Fruit fly (Drosophila melanogaster) whole organism, wandering third instar larva: ENCODE data around the gene Rbp9.

Experiments used
- Abd-B ChIP-seq: fragments of >200 bp; optimal IDR thresholded peaks from 2 replicates; lab custom pipeline; 2017; ENCODE audit warnings: missing biosample characterization, missing genetic modification characterization
- CG32264 ChIP-seq: fragments of 200-800 bp; sonication (Bioruptor generic); optimal IDR thresholded peaks from 2 replicates; lab custom pipeline; 2016; ENCODE audit warnings: missing biosample characterization, missing genetic modification characterization
- CG9705 ChIP-seq: fragments of 200-800 bp; sonication (Bioruptor generic); optimal IDR thresholded peaks from 2 replicates; lab custom pipeline; 2018; ENCODE audit warnings: missing biosample characterization, mild to moderate bottlenecking, missing genetic modification characterization
- CrebA ChIP-seq: fragments of 200-800 bp; sonication (Bioruptor generic); optimal IDR thresholded peaks from 2 replicates; lab custom pipeline; 2016; ENCODE audit warnings: missing biosample characterization, mild to moderate bottlenecking, missing genetic modification characterization, borderline replicate concordance
- Dfd ChIP-seq: fragments of >200 bp; optimal IDR thresholded peaks from 2 replicates; lab custom pipeline; 2017; ENCODE audit warnings: missing biosample characterization, missing genetic modification characterization
- Dif ChIP-seq: fragments of 200-275, 200-300 bp; sonication (Bioruptor generic); optimal IDR thresholded peaks from 2 replicates; lab custom pipeline; 2018; ENCODE audit warnings: missing biosample characterization, missing genetic modification characterization; ENCODE audit not compliant: partially characterized antibody
- GATAd ChIP-seq: sonication (Bioruptor generic); optimal IDR thresholded peaks from 2 replicates; lab custom pipeline; 2016; ENCODE audit warnings: missing biosample characterization, missing genetic modification characterization
- HLH106 ChIP-seq: fragments of 200-800 bp; optimal IDR thresholded peaks from 3 replicates; lab custom pipeline; 2019; ENCODE audit warnings: missing biosample characterization, mild to moderate bottlenecking, missing genetic modification characterization, moderate library complexity
- Hnf4 ChIP-seq: fragments of 200-800 bp; sonication (Bioruptor generic); optimal IDR thresholded peaks from 2 replicates; lab custom pipeline; 2016; ENCODE audit warnings: missing biosample characterization, mild to moderate bottlenecking, missing genetic modification characterization
- Hr78 ChIP-seq: fragments of >200 bp; optimal IDR thresholded peaks from 2 replicates; lab custom pipeline; 2017; ENCODE audit warnings: missing biosample characterization, missing genetic modification characterization
- Hr83 ChIP-seq: fragments of 200-300 bp; sonication (Bioruptor generic); optimal IDR thresholded peaks from 2 replicates; lab custom pipeline; 2016; ENCODE audit warnings: missing biosample characterization, mild to moderate bottlenecking, missing genetic modification characterization, moderate library complexity; ENCODE audit not compliant: poor library complexity, severe bottlenecking
- Jra ChIP-seq: sonication (Bioruptor generic); optimal IDR thresholded peaks from 2 replicates; lab custom pipeline; 2016; ENCODE audit warnings: missing biosample characterization, missing genetic modification characterization
- Mio ChIP-seq: sonication (Bioruptor generic); optimal IDR thresholded peaks from 2 replicates; lab custom pipeline; 2016; ENCODE audit warnings: missing biosample characterization, missing genetic modification characterization
- Myc ChIP-seq: fragments of >200 bp; optimal IDR thresholded peaks from 2 replicates; lab custom pipeline; 2017
- N ChIP-seq: fragments of >200 bp; optimal IDR thresholded peaks from 2 replicates; lab custom pipeline; 2018; ENCODE audit warnings: missing biosample characterization, missing external identifiers, missing genetic modification characterization
- OdsH ChIP-seq: fragments of 200-800 bp; sonication (Bioruptor generic); optimal IDR thresholded peaks from 2 replicates; lab custom pipeline; 2016; ENCODE audit warnings: missing biosample characterization, mild to moderate bottlenecking, missing genetic modification characterization
- Rel ChIP-seq, 2 experiments: fragments of 200-800 bp; sonication (Bioruptor generic) in 1 of 2; optimal IDR thresholded peaks; 2 replicates in 1 of 2; 3 replicates in 1 of 2; lab custom pipeline; 2016 to 2019; ENCODE audit warnings: mild to moderate bottlenecking in 2 of 2, missing biosample characterization in 2 of 2, missing genetic modification characterization in 2 of 2, moderate library complexity in 1 of 2
- Sp1 ChIP-seq: fragments of 200-800 bp; sonication (Bioruptor generic); optimal IDR thresholded peaks from 3 replicates; lab custom pipeline; 2019; ENCODE audit warnings: missing biosample characterization, mild to moderate bottlenecking, missing genetic modification characterization, moderate library complexity
- Vsx2 ChIP-seq: fragments of 200-300, 225-300 bp; sonication (Bioruptor generic); optimal IDR thresholded peaks from 2 replicates; lab custom pipeline; 2018; ENCODE audit warnings: missing biosample characterization, missing genetic modification characterization; ENCODE audit not compliant: partially characterized antibody
- br ChIP-seq: fragments of 200-800 bp; sonication (Bioruptor generic); optimal IDR thresholded peaks from 2 replicates; lab custom pipeline; 2016; ENCODE audit warnings: missing biosample characterization, missing genetic modification characterization
- brk ChIP-seq: fragments of 200-800 bp; sonication (Bioruptor generic); optimal IDR thresholded peaks from 2 replicates; lab custom pipeline; 2016; ENCODE audit warnings: missing biosample characterization, mild to moderate bottlenecking, missing genetic modification characterization
- dl ChIP-seq, 2 experiments: fragments of 175-275, 200-275 bp in 1 of 2; fragments of 200-275 bp in 1 of 2; sonication (Bioruptor generic); optimal IDR thresholded peaks; lab custom pipeline; 2018; ENCODE audit warnings: mild to moderate bottlenecking in 2 of 2, missing biosample characterization in 2 of 2, missing genetic modification characterization in 2 of 2, moderate library complexity in 2 of 2; ENCODE audit not compliant: partially characterized antibody in 2 of 2, insufficient read depth in 1 of 2
- dmrt93B ChIP-seq: fragments of 200-800 bp; sonication (Bioruptor generic); optimal IDR thresholded peaks from 2 replicates; lab custom pipeline; 2018; ENCODE audit warnings: missing biosample characterization, mild to moderate bottlenecking, missing genetic modification characterization
- dsf ChIP-seq: sonication (Bioruptor generic); optimal IDR thresholded peaks from 2 replicates; lab custom pipeline; 2016; ENCODE audit warnings: missing biosample characterization, missing genetic modification characterization, borderline replicate concordance
- ey ChIP-seq: fragments of 200-800 bp; sonication (Bioruptor generic); optimal IDR thresholded peaks from 2 replicates; lab custom pipeline; 2016; ENCODE audit warnings: missing biosample characterization, missing genetic modification characterization
- foxo ChIP-seq, 2 experiments: fragments of 200-800 bp; sonication (Bioruptor generic); optimal IDR thresholded peaks; 2 replicates in 1 of 2; 3 replicates in 1 of 2; lab custom pipeline; 2016 to 2017; ENCODE audit warnings: missing biosample characterization in 2 of 2, missing genetic modification characterization in 2 of 2
- fru ChIP-seq: fragments of 200-800 bp; sonication (Bioruptor generic); optimal IDR thresholded peaks from 3 replicates; lab custom pipeline; 2016; ENCODE audit warnings: missing biosample characterization, mild to moderate bottlenecking, missing genetic modification characterization
- h ChIP-seq: fragments of 200-800 bp; sonication (Bioruptor generic); optimal IDR thresholded peaks from 3 replicates; lab custom pipeline; 2016; ENCODE audit warnings: missing biosample characterization, mild to moderate bottlenecking, missing genetic modification characterization
- jim ChIP-seq: fragments of 175-275, 200-325 bp; sonication (Bioruptor generic); optimal IDR thresholded peaks from 2 replicates; lab custom pipeline; 2016; ENCODE audit warnings: missing biosample characterization, mild to moderate bottlenecking, missing genetic modification characterization
- lola ChIP-seq: fragments of >200 bp; optimal IDR thresholded peaks from 2 replicates; lab custom pipeline; 2017; ENCODE audit warnings: missing biosample characterization, missing genetic modification characterization
- pan ChIP-seq: fragments of >200 bp; optimal IDR thresholded peaks from 2 replicates; lab custom pipeline; 2017
- psq ChIP-seq: fragments of 200-800 bp; sonication (Bioruptor generic); optimal IDR thresholded peaks from 3 replicates; lab custom pipeline; 2017; ENCODE audit warnings: missing biosample characterization, mild to moderate bottlenecking, missing genetic modification characterization, moderate library complexity
- rgr ChIP-seq: fragments of 200-800 bp; sonication (Bioruptor generic); optimal IDR thresholded peaks from 3 replicates; lab custom pipeline; 2016; ENCODE audit warnings: missing biosample characterization, mild to moderate bottlenecking, missing genetic modification characterization
- sage ChIP-seq: fragments of 200-800 bp; sonication (Bioruptor generic); optimal IDR thresholded peaks from 2 replicates; lab custom pipeline; 2016; ENCODE audit warnings: missing biosample characterization, mild to moderate bottlenecking, missing genetic modification characterization
- sv ChIP-seq: fragments of 200-800 bp; sonication (Bioruptor generic); optimal IDR thresholded peaks from 3 replicates; lab custom pipeline; 2016; ENCODE audit warnings: missing biosample characterization, missing genetic modification characterization
- tai ChIP-seq: sonication (Bioruptor generic); optimal IDR thresholded peaks from 2 replicates; lab custom pipeline; 2016; ENCODE audit warnings: missing biosample characterization, missing genetic modification characterization
- usp ChIP-seq: fragments of >200 bp; optimal IDR thresholded peaks from 2 replicates; lab custom pipeline; 2017; ENCODE audit warnings: missing biosample characterization, missing genetic modification characterization
- woc ChIP-seq: sonication (Bioruptor generic); optimal IDR thresholded peaks from 2 replicates; lab custom pipeline; 2016; ENCODE audit warnings: missing biosample characterization, mild to moderate bottlenecking, missing genetic modification characterization

Rbp9 gene

dm6 chr2L:2935704-2936103 lies 18.9 kb upstream of the Rbp9 start:
- peak; percentile 6 for TF ChIP-seq psq (GFP tag; lab: Kevin White, UChicago)
- no peak for TF ChIP-seq CG9705 (GFP tag; lab: Kevin White, UChicago)

- TF ChIP-seq sage (GFP tag; lab: Kevin White, UChicago), result no peak
- no peak for TF ChIP-seq CrebA (GFP tag; lab: Kevin White, UChicago)
- no peak for TF ChIP-seq Jra (GFP tag; lab: Kevin White, UChicago)
- TF ChIP-seq foxo (GFP tag; optimal IDR thresholded peaks at IDR 0.05; lab: Kevin White, UChicago), result no peak
- TF ChIP-seq jim (GFP tag; lab: Kevin White, UChicago), result no peak
- no peak for TF ChIP-seq rgr (GFP tag; lab: Kevin White, UChicago)
- no peak for TF ChIP-seq Dif (GFP tag; lab: Kevin White, UChicago)
Measured at dm6 chr2L:2939698-2940097, 14.9 kb upstream of the Rbp9 start.

DNA sequence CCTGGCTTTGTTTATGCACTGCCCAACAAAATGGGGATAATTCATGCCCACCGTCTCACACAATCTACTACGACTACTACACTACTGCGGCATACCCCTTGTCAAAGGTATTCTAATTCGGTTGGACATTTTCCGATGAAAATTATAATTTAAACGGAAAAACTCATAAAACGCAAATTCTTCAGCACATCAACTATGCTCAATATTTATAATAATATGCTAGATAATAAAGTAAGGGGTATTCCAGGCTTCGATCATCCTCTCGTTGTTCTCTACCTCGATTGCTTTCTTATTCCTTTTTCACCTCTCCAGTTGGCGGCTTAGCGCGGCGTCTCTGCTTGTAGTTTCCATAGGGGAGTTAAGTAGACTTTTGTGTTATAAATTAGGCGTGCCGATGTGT lies 13.2 kb upstream of the Rbp9 start:
- no peak for TF ChIP-seq dsf (GFP tag; lab: Kevin White, UChicago)
- TF ChIP-seq Rel (GFP tag; optimal IDR thresholded peaks at IDR 0.05; lab: Kevin White, UChicago), result no peak
- no peak for TF ChIP-seq Rel (tag; optimal IDR thresholded peaks at IDR 0.05; lab: Kevin White, UChicago)
- no peak for TF ChIP-seq pan (lab: Kevin White, UChicago)
- no peak for TF ChIP-seq jim (GFP tag; lab: Kevin White, UChicago)
- no peak for TF ChIP-seq br (GFP tag; lab: Kevin White, UChicago)
- TF ChIP-seq h (GFP tag; lab: Kevin White, UChicago), result no peak
- TF ChIP-seq Hr78, result no peak

dm6 chr2L:2942639-2943038 lies 11.9 kb upstream of the Rbp9 start:
- TF ChIP-seq Dif (GFP tag; lab: Kevin White, UChicago) (no peak), sage (GFP tag; lab: Kevin White, UChicago) (no peak), Hr78 (no peak), ey (GFP tag; lab: Kevin White, UChicago) (no peak), dmrt93B (no peak), OdsH (GFP tag; lab: Kevin White, UChicago) (no peak), psq (GFP tag; lab: Kevin White, UChicago) (no peak)
- TF ChIP-seq, all 38 proteins: peak for 0

- TF ChIP-seq psq (GFP tag; lab: Kevin White, UChicago), result peak; percentile 33
- TF ChIP-seq Jra (GFP tag; lab: Kevin White, UChicago), result no peak
- peak in 1 of 2 experiments; percentile 49 for TF ChIP-seq foxo (GFP tag; optimal IDR thresholded peaks at IDR 0.05; lab: Kevin White, UChicago)
- peak; percentile 53 for TF ChIP-seq h (GFP tag; lab: Kevin White, UChicago)
- TF ChIP-seq Dif (GFP tag; lab: Kevin White, UChicago), result no peak
- no peak for TF ChIP-seq Abd-B (GFP tag; lab: Kevin White, UChicago)
- TF ChIP-seq lola (GFP tag; lab: Kevin White, UChicago), result no peak
- no peak for TF ChIP-seq Myc
- no peak for TF ChIP-seq Hnf4 (GFP tag; lab: Kevin White, UChicago)
- TF ChIP-seq CrebA (GFP tag; lab: Kevin White, UChicago), result no peak
- TF ChIP-seq br (GFP tag; lab: Kevin White, UChicago), result peak; percentile 23
- no peak for TF ChIP-seq Hr83
- no peak for TF ChIP-seq sage (GFP tag; lab: Kevin White, UChicago)
- no peak for TF ChIP-seq pan (lab: Kevin White, UChicago)
- no peak for TF ChIP-seq sv (GFP tag; lab: Kevin White, UChicago)
- no peak for TF ChIP-seq N (GFP tag; lab: Kevin White, UChicago)
- TF ChIP-seq tai (GFP tag; lab: Kevin White, UChicago), result no peak
- TF ChIP-seq OdsH (GFP tag; lab: Kevin White, UChicago), result peak; percentile 29
- no peak for TF ChIP-seq Hr78
- no peak for TF ChIP-seq Vsx2 (GFP tag; lab: Kevin White, UChicago)
- TF ChIP-seq rgr (GFP tag; lab: Kevin White, UChicago), result peak; percentile 40
- TF ChIP-seq Dfd (GFP tag; lab: Kevin White, UChicago), result no peak
- no peak for TF ChIP-seq jim (GFP tag; lab: Kevin White, UChicago)
- TF ChIP-seq Rel (GFP tag; optimal IDR thresholded peaks at IDR 0.05; lab: Kevin White, UChicago), result no peak
- no peak for TF ChIP-seq Rel (tag; optimal IDR thresholded peaks at IDR 0.05; lab: Kevin White, UChicago)
- TF ChIP-seq dl (GFP tag; optimal IDR thresholded peaks at IDR 0.05; lab: Kevin White, UChicago; ENCODE audit: insufficient read depth in 1 of 2, partially characterized antibody in 2 of 2), result no peak
- TF ChIP-seq dmrt93B, result no peak
- TF ChIP-seq Mio (GFP tag; lab: Kevin White, UChicago), result no peak
- TF ChIP-seq Sp1 (GFP tag; lab: Kevin White, UChicago), result no peak
- no peak for TF ChIP-seq CG32264 (GFP tag; lab: Kevin White, UChicago)
- peak; percentile 39 for TF ChIP-seq fru
- TF ChIP-seq woc (GFP tag; lab: Kevin White, UChicago), result no peak
- TF ChIP-seq HLH106 (tag; lab: Kevin White, UChicago), result no peak
- TF ChIP-seq ey (GFP tag; lab: Kevin White, UChicago), result peak; percentile 0
- no peak for TF ChIP-seq CG9705 (GFP tag; lab: Kevin White, UChicago)
- TF ChIP-seq GATAd (GFP tag; lab: Kevin White, UChicago), result no peak
- TF ChIP-seq brk (GFP tag; lab: Kevin White, UChicago), result no peak
- TF ChIP-seq dsf (GFP tag; lab: Kevin White, UChicago), result no peak
- TF ChIP-seq usp, result no peak
Measured at dm6 chr2L:2944509-2944908, 10.1 kb upstream of the Rbp9 start.
